Worm (Caenorhabditis elegans) whole organism, L1 larva: ENCODE measurements around the gene twk-45.
"Not testable (repeated sequence)": the region's sequence is repeated elsewhere in the genome, so short reads cannot be mapped to it uniquely, and the experiment has no call there.

Source experiments
- C04F5.9 ChIP-seq: sonication (generic microtip); optimal IDR thresholded peaks from 2 replicates; lab custom pipeline; 2016; ENCODE audit warnings: missing genetic modification characterization, missing compliant biosample characterization
- C34B4.2 ChIP-seq: sonication (generic microtip); optimal IDR thresholded peaks from 2 replicates; lab custom pipeline; 2017; ENCODE audit warnings: mild to moderate bottlenecking, missing genetic modification characterization, missing compliant biosample characterization
- ama-1 ChIP-seq: fragments of 150-350 bp; optimal IDR thresholded peaks from 2 replicates; lab custom pipeline; 2014
- ces-1 ChIP-seq: fragments of 150-350 bp; optimal IDR thresholded peaks from 2 replicates; lab custom pipeline; 2014; ENCODE audit warnings: missing biosample characterization, missing genetic modification reagents, missing genetic modification characterization
- efl-3 ChIP-seq: fragments of 200-800 bp; sonication (Bioruptor generic); optimal IDR thresholded peaks from 2 replicates; lab custom pipeline; 2018; ENCODE audit warnings: mild to moderate bottlenecking, missing genetic modification characterization, missing compliant biosample characterization
- egl-27 ChIP-seq, 2 experiments: fragments of 150-350 bp in 1 of 2; sonication (generic microtip); optimal IDR thresholded peaks; 3 replicates each; lab custom pipeline; 2017 to 2018; ENCODE audit warnings: missing biosample characterization in 2 of 2, missing genetic modification characterization in 2 of 2, missing genetic modification reagents in 2 of 2
- elt-2 ChIP-seq: sonication (generic microtip); optimal IDR thresholded peaks from 2 replicates; lab custom pipeline; 2016; ENCODE audit warnings: missing genetic modification characterization, mild to moderate bottlenecking, inconsistent platforms, missing compliant biosample characterization, missing genetic modification reagents
- fkh-10 ChIP-seq: sonication (generic microtip); optimal IDR thresholded peaks from 2 replicates; lab custom pipeline; 2017; ENCODE audit warnings: missing biosample characterization, missing genetic modification reagents, missing genetic modification characterization
- fkh-4 ChIP-seq: sonication (generic microtip); optimal IDR thresholded peaks from 2 replicates; lab custom pipeline; 2016; ENCODE audit warnings: missing compliant biosample characterization, missing genetic modification characterization, borderline replicate concordance
- fkh-8 ChIP-seq: sonication (generic microtip); optimal IDR thresholded peaks from 2 replicates; lab custom pipeline; 2016; ENCODE audit warnings: mild to moderate bottlenecking, missing genetic modification characterization, missing compliant biosample characterization
- grh-1 ChIP-seq: fragments of 200-800 bp; sonication (Bioruptor generic); IDR thresholded peaks from 2 replicates; pipeline ENCODE4 v1.3.6; 2022; ENCODE audit warnings: missing genetic modification reagents, missing genetic modification characterization, missing compliant biosample characterization
- hlh-17 ChIP-seq: fragments of 200-800 bp; sonication (Bioruptor generic); optimal IDR thresholded peaks from 2 replicates; lab custom pipeline; 2018; ENCODE audit warnings: missing genetic modification characterization, mild to moderate bottlenecking, missing compliant biosample characterization, moderate library complexity, borderline replicate concordance
- hpl-2 ChIP-seq: fragments of 150-350 bp; optimal IDR thresholded peaks from 2 replicates; lab custom pipeline; 2014; ENCODE audit warnings: missing biosample characterization, missing genetic modification reagents, missing genetic modification characterization
- irx-1 ChIP-seq: sonication (generic microtip); optimal IDR thresholded peaks from 2 replicates; lab custom pipeline; 2016; ENCODE audit warnings: missing genetic modification characterization, missing compliant biosample characterization
- isw-1 ChIP-seq: fragments of 200-800 bp; sonication (Bioruptor generic); IDR thresholded peaks from 2 replicates; pipeline ENCODE4 v1.3.6; 2022; ENCODE audit warnings: missing genetic modification characterization, missing compliant biosample characterization
- jun-1 ChIP-seq: fragments of 150-350 bp; optimal IDR thresholded peaks from 2 replicates; lab custom pipeline; 2014; ENCODE audit warnings: missing biosample characterization, missing genetic modification reagents, missing genetic modification characterization
- lin-14 ChIP-seq: fragments of 200-800 bp; sonication (Bioruptor generic); optimal IDR thresholded peaks from 2 replicates; lab custom pipeline; 2018; ENCODE audit warnings: mild to moderate bottlenecking, missing genetic modification characterization, moderate library complexity, missing compliant biosample characterization
- lin-15B ChIP-seq: fragments of 150-350 bp; sonication (generic microtip); optimal IDR thresholded peaks from 3 replicates; lab custom pipeline; 2014; ENCODE audit warnings: missing biosample characterization, missing genetic modification characterization
- lin-39 ChIP-seq: fragments of 150-350 bp; optimal IDR thresholded peaks from 2 replicates; lab custom pipeline; 2014; ENCODE audit warnings: missing biosample characterization, missing genetic modification reagents, missing genetic modification characterization
- mef-2 ChIP-seq: fragments of 150-350 bp; optimal IDR thresholded peaks from 2 replicates; lab custom pipeline; 2014; ENCODE audit warnings: missing biosample characterization, missing genetic modification characterization
- nhr-11 ChIP-seq: fragments of 150-350 bp; optimal IDR thresholded peaks from 2 replicates; lab custom pipeline; 2014; ENCODE audit warnings: missing biosample characterization, missing genetic modification characterization
- nhr-19 ChIP-seq: fragments of 200-800 bp; sonication (Bioruptor generic); conservative IDR thresholded peaks from 2 replicates; pipeline ENCODE4 v1.3.6; 2022; ENCODE audit warnings: missing genetic modification characterization, missing compliant biosample characterization
- nhr-20 ChIP-seq: sonication (generic microtip); optimal IDR thresholded peaks from 2 replicates; lab custom pipeline; 2016; ENCODE audit warnings: mild to moderate bottlenecking, missing genetic modification characterization, missing compliant biosample characterization
- nhr-28 ChIP-seq: fragments of 150-350 bp; optimal IDR thresholded peaks from 2 replicates; lab custom pipeline; 2014; ENCODE audit warnings: missing biosample characterization, missing genetic modification characterization
- nhr-84 ChIP-seq: sonication (generic microtip); optimal IDR thresholded peaks from 2 replicates; lab custom pipeline; 2017; ENCODE audit warnings: missing biosample characterization, missing genetic modification characterization
- nhr-85 ChIP-seq: sonication (generic microtip); peaks from one replicate; lab custom pipeline; 2016; ENCODE audit warnings: missing genetic modification characterization, inconsistent platforms, missing compliant biosample characterization
- pax-3 ChIP-seq: fragments of 200-800 bp; sonication (Bioruptor generic); optimal IDR thresholded peaks from 2 replicates; lab custom pipeline; 2018; ENCODE audit warnings: mild to moderate bottlenecking, missing genetic modification characterization, moderate library complexity, missing compliant biosample characterization
- pqm-1 ChIP-seq: sonication (generic microtip); optimal IDR thresholded peaks from 3 replicates; lab custom pipeline; 2017; ENCODE audit warnings: missing biosample characterization, missing genetic modification characterization
- skn-1 ChIP-seq: fragments of 150-350 bp; optimal IDR thresholded peaks from 2 replicates; lab custom pipeline; 2014; ENCODE audit warnings: missing biosample characterization, missing genetic modification characterization
- snpc-4 ChIP-seq: fragments of 150-350 bp; optimal IDR thresholded peaks from 2 replicates; lab custom pipeline; 2014; ENCODE audit warnings: missing biosample characterization, missing genetic modification characterization
- sox-4 ChIP-seq: sonication (generic microtip); optimal IDR thresholded peaks from 2 replicates; lab custom pipeline; 2016; ENCODE audit warnings: missing genetic modification characterization, missing compliant biosample characterization
- sptf-1 ChIP-seq: fragments of 150-350 bp; optimal IDR thresholded peaks from 2 replicates; lab custom pipeline; 2014; ENCODE audit warnings: missing biosample characterization, missing genetic modification characterization
- unc-62 ChIP-seq: fragments of 150-350 bp; optimal IDR thresholded peaks from 2 replicates; lab custom pipeline; 2014; ENCODE audit warnings: missing biosample characterization, missing genetic modification reagents, missing genetic modification characterization
- vab-15 ChIP-seq: sonication (generic microtip); optimal IDR thresholded peaks from 2 replicates; lab custom pipeline; 2017; ENCODE audit warnings: missing genotype, mild to moderate bottlenecking, missing genetic modification characterization, missing compliant biosample characterization
- xbp-1 ChIP-seq: sonication (generic microtip); optimal IDR thresholded peaks from 2 replicates; lab custom pipeline; 2016; ENCODE audit warnings: missing genetic modification characterization, missing compliant biosample characterization
- zag-1 ChIP-seq: fragments of 150-350 bp; optimal IDR thresholded peaks from 2 replicates; lab custom pipeline; 2014; ENCODE audit warnings: missing biosample characterization, missing genetic modification characterization
- ztf-4 ChIP-seq: fragments of 150-350 bp; optimal IDR thresholded peaks from 2 replicates; lab custom pipeline; 2014; ENCODE audit warnings: missing biosample characterization, missing genetic modification characterization

Gene twk-45

DNA sequence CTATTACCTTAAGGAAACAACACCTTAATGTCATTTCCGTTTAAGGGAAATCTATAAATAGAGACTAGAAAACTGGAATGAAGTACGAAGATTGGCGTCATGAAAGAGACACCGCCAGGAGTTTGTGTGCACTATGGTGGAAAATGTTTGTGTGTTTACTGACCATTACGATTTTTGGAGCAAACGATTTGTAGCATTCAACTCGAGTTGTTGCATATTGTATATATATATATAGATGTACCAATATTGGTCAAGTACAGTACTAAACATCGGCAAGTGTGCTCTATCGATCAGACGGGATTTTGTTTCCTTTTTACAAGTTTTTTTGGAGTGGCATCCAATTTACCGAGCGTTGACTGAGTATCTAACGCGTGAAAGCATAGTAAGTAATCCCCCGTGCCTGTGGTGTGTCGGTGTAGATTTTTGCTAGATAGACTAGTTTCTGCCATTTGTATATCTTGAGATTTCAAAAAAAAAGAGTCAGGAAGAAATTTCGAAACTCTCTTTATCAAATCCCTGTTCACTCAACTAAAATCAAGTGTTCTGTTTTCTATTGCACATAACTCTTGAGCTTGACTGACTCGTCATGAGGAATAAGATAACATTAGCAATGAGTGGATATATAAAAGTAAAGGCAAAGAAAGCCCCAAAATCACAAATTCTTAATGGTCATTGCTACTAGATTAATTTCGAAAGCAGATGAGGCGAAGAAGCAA lies at the start of gene twk-45, which contains the start of gene Y71H2AM.25:
Gene twk-45 (minus strand): TSS at position 101 of the 716 bp plus-strand sequence.
Gene Y71H2AM.25 (plus strand): TSS at position 666 of the 716 bp plus-strand sequence.
- TF ChIP-seq nhr-20 (tag; lab: Kevin White, UChicago): no peak
- TF ChIP-seq nhr-28: no peak

DNA sequence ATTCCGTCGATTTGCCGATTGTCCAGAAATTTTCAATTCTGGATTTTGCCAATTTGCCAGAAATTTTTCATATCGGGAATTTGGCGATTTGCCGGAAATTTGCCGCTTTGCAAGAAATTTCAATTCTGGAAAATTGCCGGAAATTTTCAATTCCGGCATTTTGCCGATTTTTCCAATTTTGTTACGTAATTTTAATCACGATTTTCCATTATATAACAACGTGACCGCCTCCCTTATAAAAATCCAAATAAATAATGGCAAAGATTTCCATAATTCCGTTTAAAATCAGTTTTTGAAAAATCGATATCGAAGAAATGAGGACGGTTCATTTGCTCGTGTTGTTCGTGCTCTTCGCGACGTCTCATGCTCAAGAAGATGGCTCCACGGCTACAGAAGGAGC lies 45.0 kb upstream of the twk-45 start, which contains the start of gene H34I24.1:
Gene H34I24.1 (plus strand): TSS at position 301 of the 400 bp plus-strand sequence.
- not testable (repeated sequence) for TF ChIP-seq C34B4.2 (tag; lab: Kevin White, UChicago); nhr-11 (tag; lab: Kevin White, UChicago); vab-15
- TF ChIP-seq, all 84 proteins: peak for 0; not testable (repeated sequence) for 84

ce11 chrIII:2841856-2842373 lies 40.2 kb upstream of the twk-45 start, which contains the start of gene H34I24.2:
TSS of gene H34I24.2 (plus strand) at chrIII:2842044.
- TF ChIP-seq fkh-4 (tag; lab: Kevin White, UChicago) (no peak), elt-2 (peak; percentile 23)

DNA sequence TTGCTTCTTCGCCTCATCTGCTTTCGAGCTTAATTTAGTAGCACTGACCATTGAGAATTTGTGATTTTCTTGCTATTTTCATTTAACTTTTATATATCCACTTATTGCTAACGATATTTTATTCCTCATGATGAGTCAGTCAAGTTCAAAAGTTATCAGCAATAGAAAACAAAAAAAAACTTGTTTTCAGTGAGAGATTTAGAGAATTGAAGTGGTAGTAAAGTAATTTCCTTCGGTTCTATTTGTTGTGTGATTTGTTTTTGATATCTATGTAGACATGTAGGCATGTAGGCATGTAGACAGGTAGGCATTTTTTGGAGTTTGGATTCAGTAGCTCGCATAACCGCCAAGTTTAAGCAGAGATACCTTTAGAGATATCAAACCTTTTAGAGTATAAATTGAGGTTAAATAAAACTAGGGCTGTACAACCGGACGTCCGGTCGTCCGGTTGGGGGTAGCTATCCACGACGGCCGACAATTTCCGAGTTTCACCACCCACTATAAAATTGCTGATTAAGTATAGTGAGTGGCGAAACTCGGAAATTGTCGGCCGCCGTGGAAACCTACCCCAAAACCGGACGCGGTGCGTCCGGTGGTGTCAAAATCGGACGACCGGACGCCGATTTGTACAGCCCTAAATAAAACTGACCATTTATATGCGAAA lies 39.3 kb upstream of the twk-45 start, which contains the start of gene Y71H2AR.2:
Gene Y71H2AR.2 (minus strand): TSS at position 51 of the 664 bp plus-strand sequence.
- TF ChIP-seq nhr-19 (GFP tag; lab: Robert Waterston, UW): no peak
- TF ChIP-seq fkh-8 (tag; lab: Kevin White, UChicago): no peak
- no peak for TF ChIP-seq unc-62
- no peak for TF ChIP-seq ces-1 (GFP tag; lab: Kevin White, UChicago)
- TF ChIP-seq, all 84 proteins: peak for 0

DNA sequence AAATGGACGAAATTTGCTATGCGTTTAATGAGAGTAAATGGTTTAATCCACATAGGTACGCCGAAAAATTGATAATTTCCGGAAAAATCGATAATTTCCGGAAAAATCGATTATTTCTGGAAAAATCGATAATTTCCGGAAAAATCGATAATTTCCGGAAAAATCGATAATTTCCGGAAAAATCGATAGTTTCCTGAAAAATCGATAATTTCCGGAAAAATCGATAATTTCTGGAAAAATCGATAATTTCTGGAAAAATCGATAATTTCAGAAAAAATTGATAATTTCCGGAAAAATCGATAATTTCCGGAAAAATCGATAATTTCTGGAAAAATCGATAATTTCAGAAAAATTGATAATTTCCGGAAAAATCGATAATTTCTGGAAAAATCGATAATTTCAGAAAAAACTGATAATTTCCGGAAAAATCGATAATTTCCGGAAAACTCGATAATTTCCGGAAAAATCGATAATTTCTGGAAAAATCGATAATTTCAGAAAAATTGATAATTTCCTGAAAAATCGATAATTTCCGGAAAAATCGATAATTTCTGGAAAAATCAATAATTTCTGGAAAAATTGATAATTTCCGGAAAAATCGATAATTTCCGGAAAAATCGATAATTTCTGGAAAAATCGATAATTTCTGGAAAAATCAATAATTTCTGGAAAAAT lies 35.2 kb upstream of the twk-45 start:
- TF ChIP-seq grh-1 (GFP tag; lab: Robert Waterston, UW): 0 out of 2 replicates have a peak, but pooled peaks have one; percentile 14

- TF ChIP-seq mef-2 (tag; lab: Kevin White, UChicago) (no peak), fkh-8 (tag; lab: Kevin White, UChicago) (no peak), nhr-85 (tag; lab: Kevin White, UChicago) (no peak), egl-27 (tag; optimal IDR thresholded peaks at IDR 0.05; lab: Kevin White, UChicago) (no peak), sptf-1 (tag; lab: Kevin White, UChicago) (no peak), nhr-11 (tag; lab: Kevin White, UChicago) (no peak), hpl-2 (GFP tag; lab: Kevin White, UChicago) (no peak), nhr-20 (tag; lab: Kevin White, UChicago) (no peak), sox-4 (tag; lab: Kevin White, UChicago) (no peak), lin-15B (tag; lab: Kevin White, UChicago) (no peak), lin-14 (no peak), efl-3 (GFP tag; lab: Kevin White, UChicago) (no peak), nhr-28 (no peak)
Observed at ce11 chrIII:2836339-2836738, 34.6 kb upstream of the twk-45 start, which contains the start of gene josd-1. TSS of gene josd-1 (plus strand) at chrIII:2836639.

DNA sequence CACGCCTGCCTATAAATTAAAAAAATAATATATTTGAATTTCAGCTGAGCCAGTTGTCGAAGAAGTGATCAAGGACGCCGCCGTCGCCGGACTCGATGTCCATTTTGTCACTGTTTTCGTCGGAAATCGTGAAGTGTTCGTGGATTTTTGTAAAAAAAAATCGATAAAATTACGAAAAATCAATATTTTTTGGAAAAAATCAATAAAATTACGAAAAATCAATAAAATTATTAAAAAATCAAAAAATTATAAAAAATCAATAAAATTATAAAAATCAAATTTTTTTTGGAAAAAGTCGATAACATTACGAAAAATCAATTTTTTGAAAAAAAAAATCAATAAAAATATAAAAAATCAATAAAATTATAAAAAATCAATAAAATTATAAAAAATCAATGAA lies 33.3 kb upstream of the twk-45 start:
- TF ChIP-seq snpc-4 (no peak), nhr-19 (GFP tag; lab: Robert Waterston, UW) (no peak), hpl-2 (GFP tag; lab: Kevin White, UChicago) (no peak), pax-3 (no peak), pqm-1 (tag; lab: Kevin White, UChicago) (no peak), nhr-84 (tag; lab: Kevin White, UChicago) (no peak), skn-1 (no peak), jun-1 (no peak), isw-1 (GFP tag; lab: Robert Waterston, UW) (no peak), xbp-1 (no peak), C04F5.9 (tag; lab: Kevin White, UChicago) (no peak), zag-1 (tag; lab: Kevin White, UChicago) (no peak), fkh-10 (GFP tag; lab: Kevin White, UChicago) (no peak), lin-39 (tag; lab: Kevin White, UChicago) (no peak), irx-1 (tag; lab: Kevin White, UChicago) (no peak), ztf-4 (no peak), hlh-17 (no peak), ama-1 (lab: Kevin White, UChicago) (no peak)
